Worm (Caenorhabditis elegans) whole organism, dauer: ENCODE measurements around the gene cpb-1.

Source experiments
- unc-62 ChIP-seq: sonication (generic microtip); optimal IDR thresholded peaks from 2 replicates; lab custom pipeline; 2017; ENCODE audit warnings: missing biosample characterization, missing genetic modification reagents, missing genetic modification characterization

Gene cpb-1

ce11 chrIII:9327910-9328309 lies 5.8 kb downstream of the cpb-1 start:
- TF ChIP-seq unc-62 (GFP tag; lab: Kevin White, UChicago), result no peak

ce11 chrIII:9328732-9329131 lies 6.6 kb downstream of the cpb-1 start:
- no peak for TF ChIP-seq unc-62 (GFP tag; lab: Kevin White, UChicago)

- TF ChIP-seq unc-62 (GFP tag; lab: Kevin White, UChicago), result no peak
Measured at ce11 chrIII:9329266-9329665, 7.2 kb downstream of the cpb-1 start, which contains the start of gene C40H1.3. TSS of gene C40H1.3 (minus strand) at chrIII:9329366.

- TF ChIP-seq unc-62 (GFP tag; lab: Kevin White, UChicago), result no peak
Measured at ce11 chrIII:9329790-9330366, 7.8 kb downstream of the cpb-1 start, which contains the start of gene ttr-5. TSS of gene ttr-5 (plus strand) at chrIII:9330316.

ce11 chrIII:9331084-9331564 lies 9.0 kb downstream of the cpb-1 start, which contains the start of gene ufc-1:
TSS of gene ufc-1 (plus strand) at chrIII:9331514.
- TF ChIP-seq unc-62 (GFP tag; lab: Kevin White, UChicago), result no peak

- TF ChIP-seq unc-62 (GFP tag; lab: Kevin White, UChicago), result no peak
Measured at ce11 chrIII:9334174-9334573, 12.1 kb downstream of the cpb-1 start, which contains the start of gene elo-4. TSS of gene elo-4 (minus strand) at chrIII:9334274.

- TF ChIP-seq unc-62 (GFP tag; lab: Kevin White, UChicago), result no peak
Measured at ce11 chrIII:9335076-9335475, 13.0 kb downstream of the cpb-1 start.

ce11 chrIII:9336807-9337206 lies 14.7 kb downstream of the cpb-1 start:
- TF ChIP-seq unc-62 (GFP tag; lab: Kevin White, UChicago), result no peak

ce11 chrIII:9337968-9338367 lies 15.9 kb downstream of the cpb-1 start:
- TF ChIP-seq unc-62 (GFP tag; lab: Kevin White, UChicago), result no peak

ce11 chrIII:9340025-9340424 lies 17.9 kb downstream of the cpb-1 start:
- TF ChIP-seq unc-62 (GFP tag; lab: Kevin White, UChicago), result no peak

ce11 chrIII:9344347-9344746 lies 22.2 kb downstream of the cpb-1 start, which contains the start of gene emb-9:
TSS of gene emb-9 (minus strand) at chrIII:9344447.
- no peak for TF ChIP-seq unc-62 (GFP tag; lab: Kevin White, UChicago)

- no peak for TF ChIP-seq unc-62 (GFP tag; lab: Kevin White, UChicago)
Measured at ce11 chrIII:9346114-9346513, 24.0 kb downstream of the cpb-1 start.

ce11 chrIII:9346722-9347121 lies 24.6 kb downstream of the cpb-1 start:
- no peak for TF ChIP-seq unc-62 (GFP tag; lab: Kevin White, UChicago)

- TF ChIP-seq unc-62 (GFP tag; lab: Kevin White, UChicago), result no peak
Measured at ce11 chrIII:9353814-9354213, 31.7 kb downstream of the cpb-1 start.

ce11 chrIII:9355412-9355969 lies 33.4 kb downstream of the cpb-1 start, which contains the start of gene chtb-1:
TSS of gene chtb-1 (minus strand) at chrIII:9355462.
- no peak for TF ChIP-seq unc-62 (GFP tag; lab: Kevin White, UChicago)

- no peak for TF ChIP-seq unc-62 (GFP tag; lab: Kevin White, UChicago)
Measured at ce11 chrIII:9359060-9359459, 37.0 kb downstream of the cpb-1 start, which contains the start of gene K04H4.5. TSS of gene K04H4.5 (plus strand) at chrIII:9359360.

- no peak for TF ChIP-seq unc-62 (GFP tag; lab: Kevin White, UChicago)
Measured at ce11 chrIII:9361228-9361627, 39.1 kb downstream of the cpb-1 start, which contains the start of gene flp-25. TSS of gene flp-25 (plus strand) at chrIII:9361528.
